Worm (Caenorhabditis elegans): ENCODE measurements around the gene srt-20.
"Not testable (repeated sequence)": the region's sequence is repeated elsewhere in the genome, so short reads cannot be mapped to it uniquely, and the experiment has no call there.

Gene srt-20

ce11 chrV:4273372-4273771, 5.3 kb downstream of the srt-20 start:
- no peak for TF ChIP-seq hlh-30 (tag; optimal IDR thresholded peaks at IDR 0.05; ENCODE audit: insufficient read depth)
- no peak for TF ChIP-seq hlh-6 (tag; optimal IDR thresholded peaks at IDR 0.05)
- no peak for TF ChIP-seq ceh-22 (tag; optimal IDR thresholded peaks at IDR 0.05)
- TF ChIP-seq K09A11.1 (tag; optimal IDR thresholded peaks at IDR 0.05; ENCODE audit: insufficient read depth), result no peak
- no peak for TF ChIP-seq hlh-15 (tag; optimal IDR thresholded peaks at IDR 0.05)
- no peak for TF ChIP-seq pqm-1 (tag; optimal IDR thresholded peaks at IDR 0.05)
- TF ChIP-seq F13H6.1 (tag; optimal IDR thresholded peaks at IDR 0.05), result no peak
- TF ChIP-seq pag-3 (tag; optimal IDR thresholded peaks at IDR 0.05; ENCODE audit: borderline replicate concordance), result no peak
- no peak for TF ChIP-seq sox-4 (tag; optimal IDR thresholded peaks at IDR 0.05)
- TF ChIP-seq syd-9 (tag; optimal IDR thresholded peaks at IDR 0.05), result no peak
- TF ChIP-seq ceh-31 (tag; optimal IDR thresholded peaks at IDR 0.05), result no peak

DNA sequence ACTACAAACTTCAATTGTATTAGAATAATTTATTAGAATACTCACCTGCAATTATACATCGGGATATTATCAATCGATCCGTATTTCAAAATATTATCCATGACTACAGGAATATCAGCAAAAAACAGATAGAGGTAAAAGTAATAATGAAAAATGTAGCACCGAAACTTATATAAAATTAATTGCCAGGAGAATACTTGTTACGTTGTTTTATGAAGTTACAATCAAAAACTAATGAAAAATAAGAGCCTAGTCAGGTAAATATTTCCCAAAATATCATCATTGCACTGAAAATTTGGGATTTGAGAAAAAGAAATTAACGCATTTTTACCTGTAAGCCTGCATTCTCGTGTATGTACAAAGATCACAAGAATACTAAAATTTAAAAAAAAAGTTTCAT, 7.4 kb downstream of the srt-20 start, which contains the start of gene srt-38:
srt-38 (minus strand) TSS at position 101 of the 400 bp plus-strand sequence.
- not testable (repeated sequence) for TF ChIP-seq sdc-2 (tag; optimal IDR thresholded peaks at IDR 0.05); hlh-8 (tag; optimal IDR thresholded peaks at IDR 0.05); fkh-10 (GFP tag; optimal IDR thresholded peaks at IDR 0.05)

DNA sequence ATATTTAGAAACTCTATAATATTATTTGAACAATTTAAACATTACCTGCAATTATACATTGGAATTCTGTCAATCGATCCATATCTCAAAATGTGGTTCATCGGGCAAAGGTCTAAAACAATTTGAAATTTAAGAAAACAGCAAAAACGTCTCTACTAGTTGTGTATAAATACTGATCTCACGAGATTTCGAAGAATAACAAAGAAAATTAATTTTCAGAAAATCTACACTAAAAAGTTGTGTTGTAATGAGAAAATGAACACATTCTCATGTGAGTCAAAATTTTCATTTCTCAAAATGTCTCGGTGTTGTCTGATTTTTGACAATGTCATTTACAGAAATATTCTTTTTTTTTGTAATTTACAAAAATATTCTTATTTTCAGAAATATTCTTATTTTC, 10.4 kb downstream of the srt-20 start, which contains the start of gene srt-36:
srt-36 (minus strand) TSS at position 101 of the 400 bp plus-strand sequence.
- TF ChIP-seq F13H6.1 (tag; optimal IDR thresholded peaks at IDR 0.05); ttx-3 (tag; optimal IDR thresholded peaks at IDR 0.05); unc-3 (GFP tag; conservative IDR thresholded peaks at IDR 0.05); unc-3 (tag; optimal IDR thresholded peaks at IDR 0.05): not testable (repeated sequence)

DNA sequence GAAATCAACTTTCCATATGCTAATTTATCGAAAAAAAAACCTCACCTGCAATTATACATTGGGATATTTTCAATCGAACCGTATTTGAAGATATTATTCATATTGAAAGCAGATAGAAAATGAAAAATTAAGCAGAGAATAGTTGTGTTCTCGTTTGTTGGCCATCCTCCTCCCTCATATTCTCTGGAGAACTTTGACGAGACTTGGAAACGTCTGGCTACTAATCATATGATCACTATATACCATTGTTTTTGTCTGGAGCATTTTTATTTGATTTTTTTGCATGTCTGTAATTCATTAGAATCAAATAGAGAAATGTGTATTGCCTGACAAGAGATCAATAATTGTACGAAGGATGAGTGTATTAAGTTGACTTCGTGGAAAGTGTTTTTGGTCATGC, 14.1 kb downstream of the srt-20 start, which contains the start of gene srt-35:
srt-35 (minus strand) TSS at position 101 of the 400 bp plus-strand sequence.
- TF ChIP-seq ceh-9 (tag; optimal IDR thresholded peaks at IDR 0.05) (no peak), npax-4 (tag; optimal IDR thresholded peaks at IDR 0.05) (no peak), Y22D7AL.16 (tag; optimal IDR thresholded peaks at IDR 0.05) (no peak), T23F11.4 (GFP tag; optimal IDR thresholded peaks at IDR 0.05) (no peak), tbx-2 (tag; optimal IDR thresholded peaks at IDR 0.05) (no peak), nhr-11 (tag; optimal IDR thresholded peaks at IDR 0.05) (no peak), K02D7.2 (tag; optimal IDR thresholded peaks at IDR 0.05) (no peak), ref-2 (tag; optimal IDR thresholded peaks at IDR 0.05) (no peak), ceh-19 (GFP tag; optimal IDR thresholded peaks at IDR 0.05) (no peak), odd-2 (tag; optimal IDR thresholded peaks at IDR 0.05) (no peak)

DNA sequence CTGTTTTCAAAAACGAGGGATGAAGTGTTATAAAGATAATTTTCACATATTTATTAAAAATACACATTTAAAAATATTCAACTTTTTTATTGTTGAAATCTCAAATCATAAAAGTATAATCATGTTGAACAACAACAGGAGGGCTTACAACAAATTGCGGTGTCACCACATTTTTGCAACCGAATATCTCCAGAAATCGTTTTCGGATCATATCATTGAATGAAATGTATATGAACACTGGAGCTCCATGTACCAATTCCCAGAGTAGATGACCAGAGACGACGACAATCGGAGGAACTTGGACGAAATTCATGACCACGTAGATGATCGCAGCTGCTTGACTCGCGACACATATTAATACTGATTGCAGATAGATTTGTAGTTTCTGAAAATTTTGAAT, 17.2 kb downstream of the srt-20 start:
- TF ChIP-seq ref-2 (tag; optimal IDR thresholded peaks at IDR 0.05), result no peak
- no peak for TF ChIP-seq ceh-30 (tag; optimal IDR thresholded peaks at IDR 0.05)
- no peak for TF ChIP-seq sox-4 (tag; optimal IDR thresholded peaks at IDR 0.05)
- no peak for TF ChIP-seq C08G9.2 (tag; optimal IDR thresholded peaks at IDR 0.05)
- no peak for TF ChIP-seq T23F11.4 (GFP tag; optimal IDR thresholded peaks at IDR 0.05)
- TF ChIP-seq ceh-2 (tag; optimal IDR thresholded peaks at IDR 0.05), result no peak
- TF ChIP-seq elt-4 (tag; optimal IDR thresholded peaks at IDR 0.05), result no peak
- no peak for TF ChIP-seq fkh-6 (tag; optimal IDR thresholded peaks at IDR 0.05)
- TF ChIP-seq syd-9 (tag; optimal IDR thresholded peaks at IDR 0.05), result no peak
- TF ChIP-seq mec-3 (tag; optimal IDR thresholded peaks at IDR 0.05; ENCODE audit: borderline replicate concordance), result no peak
- no peak for TF ChIP-seq npax-4 (tag; optimal IDR thresholded peaks at IDR 0.05)

ce11 chrV:4260090-4260489, 18.5 kb downstream of the srt-20 start, which contains the start of gene srt-3:
Gene srt-3, minus strand, starts transcription at chrV:4260190.
- TF ChIP-seq ceh-9 (tag; optimal IDR thresholded peaks at IDR 0.05) (no peak), mec-3 (tag; optimal IDR thresholded peaks at IDR 0.05; ENCODE audit: borderline replicate concordance) (no peak), zip-5 (tag; optimal IDR thresholded peaks at IDR 0.05) (no peak), hlh-15 (tag; optimal IDR thresholded peaks at IDR 0.05) (no peak), ceh-22 (tag; optimal IDR thresholded peaks at IDR 0.05) (no peak), ceh-14 (tag; optimal IDR thresholded peaks at IDR 0.05) (no peak), nhr-232 (tag; optimal IDR thresholded peaks at IDR 0.05) (no peak), tbx-2 (tag; optimal IDR thresholded peaks at IDR 0.05) (no peak), elt-4 (tag; optimal IDR thresholded peaks at IDR 0.05) (no peak)

Measured in whole organism, late embryonic.